Fruit fly (Drosophila melanogaster) whole organism, prepupa: Measurements from ENCODE around the gene CG14042.

Source experiments
- CG11762 ChIP-seq: fragments of 200-800 bp; sonication (Bioruptor generic); optimal IDR thresholded peaks from 3 replicates; lab custom pipeline; 2016; ENCODE audit warnings: missing biosample characterization, missing genetic modification characterization; ENCODE audit not compliant: insufficient read depth
- Gug ChIP-seq: fragments of 200-800 bp; sonication (Bioruptor generic); IDR thresholded peaks from 2 replicates; pipeline ENCODE4 v1.3.6; 2022; ENCODE audit warnings: missing biosample characterization, missing genetic modification characterization
- OdsH ChIP-seq: fragments of 200-800 bp; sonication (Bioruptor generic); optimal IDR thresholded peaks from 3 replicates; lab custom pipeline; 2016; ENCODE audit warnings: missing biosample characterization, missing genetic modification characterization
- Sox14 ChIP-seq: fragments of 200-800 bp; sonication (Bioruptor generic); optimal IDR thresholded peaks from 3 replicates; lab custom pipeline; 2016; ENCODE audit warnings: missing biosample characterization, missing genetic modification characterization
- dsx ChIP-seq: fragments of 200-800 bp; optimal IDR thresholded peaks from 3 replicates; lab custom pipeline; 2019; ENCODE audit warnings: missing biosample characterization, mild to moderate bottlenecking, missing genetic modification characterization, moderate library complexity; ENCODE audit not compliant: poor library complexity, severe bottlenecking
- vri ChIP-seq: fragments of 200-800 bp; sonication (Bioruptor generic); optimal IDR thresholded peaks from 3 replicates; lab custom pipeline; 2016; ENCODE audit warnings: missing biosample characterization, mild to moderate bottlenecking, missing genetic modification characterization

dm6 chr2L:5059645-5060254, 22.2 kb downstream of the CG14042 start, which contains the start of gene Rpn11:
- peak; percentile 45 for TF ChIP-seq dsx (GFP tag; lab: Kevin White, UChicago)
- peak; percentile 49 for TF ChIP-seq OdsH
- 0 out of 2 replicates have a peak, but pooled peaks have one; percentile 12 for TF ChIP-seq Gug (GFP tag; lab: Robert Waterston, UW)
- TF ChIP-seq vri: no peak
- no peak for TF ChIP-seq CG11762 (GFP tag; lab: Kevin White, UChicago)
- peak; percentile 74 for TF ChIP-seq Sox14
